Worm (Caenorhabditis elegans): ENCODE results near the gene F13A2.10.

The F13A2.10 gene

DNA sequence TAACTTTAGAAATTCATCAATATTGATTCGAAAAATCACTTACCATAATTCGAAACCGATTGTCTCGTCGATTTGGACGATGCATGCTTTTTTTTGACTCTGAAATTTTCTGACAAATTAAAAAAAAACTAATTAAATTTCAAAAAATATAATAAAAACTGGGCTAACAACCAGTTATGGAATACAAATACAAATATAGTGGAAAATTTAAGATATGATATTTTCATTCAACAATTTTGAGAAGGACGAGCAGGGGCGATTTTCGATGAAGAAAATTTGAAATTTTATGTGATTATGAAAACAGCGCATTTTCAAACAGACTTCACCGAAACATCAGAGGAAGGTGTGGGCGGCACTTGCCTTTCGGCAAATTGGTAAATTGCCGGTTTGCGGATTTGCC lies 3.8 kb downstream of the F13A2.10 start, which contains the start of gene F13A2.1:
TSS of gene F13A2.1 (minus strand) at position 101 of the 400 bp plus-strand sequence.
- TF ChIP-seq nhr-76 (tag; optimal IDR thresholded peaks at IDR 0.05) (no peak), nhr-12 (tag; optimal IDR thresholded peaks at IDR 0.05) (no peak), nhr-11 (tag; optimal IDR thresholded peaks at IDR 0.05) (no peak), ceh-9 (tag; optimal IDR thresholded peaks at IDR 0.05) (no peak), egl-27 (tag; optimal IDR thresholded peaks at IDR 0.05) (no peak), zag-1 (tag; optimal IDR thresholded peaks at IDR 0.05) (no peak), hmg-11 (tag; optimal IDR thresholded peaks at IDR 0.05) (no peak), ceh-28 (tag; optimal IDR thresholded peaks at IDR 0.05) (no peak), nhr-43 (tag; optimal IDR thresholded peaks at IDR 0.05; ENCODE audit: poor library complexity, severe bottlenecking) (no peak), tbx-2 (tag; optimal IDR thresholded peaks at IDR 0.05) (no peak), fkh-10 (GFP tag; optimal IDR thresholded peaks at IDR 0.05) (no peak), aly-2 (tag; optimal IDR thresholded peaks at IDR 0.05) (no peak), skn-1 (tag; optimal IDR thresholded peaks at IDR 0.05) (no peak), nhr-237 (tag; optimal IDR thresholded peaks at IDR 0.05) (no peak), elt-2 (tag; optimal IDR thresholded peaks at IDR 0.05) (no peak)

DNA sequence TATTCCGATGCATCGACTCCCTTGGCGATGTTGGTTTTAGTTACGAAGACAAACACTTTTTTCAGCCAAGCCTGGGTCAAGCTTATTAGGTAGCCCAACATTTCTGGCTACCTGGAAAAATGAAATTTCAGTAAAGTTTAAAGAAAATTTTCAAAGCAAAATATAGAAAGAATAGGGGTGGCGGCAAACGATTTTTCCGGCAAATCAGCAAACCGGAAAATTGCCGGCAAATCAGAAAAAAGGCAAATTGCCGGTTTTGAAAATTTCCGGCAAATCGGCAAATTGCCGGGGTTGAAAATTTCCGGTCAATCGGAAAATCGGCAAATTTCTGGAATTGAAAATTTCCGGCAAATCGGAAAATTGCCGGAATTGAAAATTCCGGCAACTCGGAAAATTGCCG lies 8.5 kb downstream of the F13A2.10 start, which contains the start of gene F32D1.8:
TSS of gene F32D1.8 (minus strand) at position 101 of the 400 bp plus-strand sequence.
- TF ChIP-seq R02D3.7 (tag; optimal IDR thresholded peaks at IDR 0.05) (no peak), egl-5 (tag; optimal IDR thresholded peaks at IDR 0.05) (no peak), ceh-16 (tag; optimal IDR thresholded peaks at IDR 0.05) (no peak), ztf-4 (tag; optimal IDR thresholded peaks at IDR 0.05) (no peak), ama-1 (optimal IDR thresholded peaks at IDR 0.05) (no peak), ztf-11 (tag; optimal IDR thresholded peaks at IDR 0.05) (no peak)

DNA sequence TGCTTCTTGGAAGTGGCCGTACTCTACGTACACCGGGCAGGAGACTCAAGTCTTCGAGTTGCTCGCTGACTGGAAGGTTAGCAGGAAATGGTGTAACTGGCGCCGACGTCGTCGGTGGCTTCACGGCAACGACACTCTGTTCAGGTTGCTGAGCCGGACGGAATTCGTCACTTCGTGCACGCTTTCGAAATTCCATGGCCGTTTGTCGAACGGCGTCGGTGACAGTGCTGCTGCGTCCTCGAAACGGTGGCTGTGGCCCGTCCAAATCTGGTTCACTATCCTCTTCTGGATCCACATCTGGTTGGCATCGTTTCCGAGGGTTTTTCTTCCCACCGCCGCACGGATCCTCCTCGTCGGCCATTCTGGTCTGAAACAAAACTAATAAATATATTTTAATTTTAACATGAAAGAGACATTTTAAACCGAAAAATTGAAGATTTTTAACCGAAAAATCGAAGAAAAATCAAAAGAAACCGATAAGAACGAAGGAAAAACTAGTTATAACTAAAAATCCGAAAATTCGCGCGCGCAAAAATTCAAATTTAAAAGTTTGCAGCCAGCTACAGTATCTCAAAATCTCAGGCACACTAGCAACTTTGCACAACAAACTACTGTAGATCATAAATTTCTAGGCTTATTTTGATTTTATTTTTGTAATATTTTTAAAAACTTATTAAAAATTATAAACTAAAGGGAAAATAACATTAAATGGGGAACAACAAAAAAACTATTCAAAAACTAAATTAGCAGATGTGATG lies 10.1 kb downstream of the F13A2.10 start, which contains the start of gene F32D1.7:
TSS of gene F32D1.7 (minus strand) at position 367 of the 758 bp plus-strand sequence.
- TF ChIP-seq nhr-12 (tag; optimal IDR thresholded peaks at IDR 0.05) (no peak), egl-5 (tag; optimal IDR thresholded peaks at IDR 0.05) (no peak), mml-1 (tag; optimal IDR thresholded peaks at IDR 0.05) (no peak), fkh-2 (tag; optimal IDR thresholded peaks at IDR 0.05) (no peak), skn-1 (tag; optimal IDR thresholded peaks at IDR 0.05) (no peak)

DNA sequence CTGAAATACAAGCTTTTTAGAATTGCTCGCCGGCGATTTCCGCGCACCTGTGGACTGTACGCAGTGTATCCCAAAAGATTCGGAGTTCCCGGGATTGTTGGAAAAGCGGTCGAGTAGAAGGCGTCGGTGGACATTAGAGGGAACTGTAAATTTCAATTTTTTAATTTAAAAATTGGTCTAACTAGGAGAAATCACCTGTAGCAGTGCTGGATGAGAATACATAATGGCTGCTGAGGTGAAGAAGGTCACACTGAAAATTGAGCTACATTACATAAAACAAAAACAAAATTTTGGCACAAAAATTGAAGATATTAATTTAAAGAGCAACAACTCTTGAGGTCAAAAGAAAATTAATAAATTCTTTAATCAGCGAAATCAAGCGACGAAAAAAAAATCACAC lies 11.4 kb downstream of the F13A2.10 start, which contains the start of gene neg-1:
TSS of gene neg-1 (minus strand) at position 250 of the 400 bp plus-strand sequence.
- TF ChIP-seq nhr-76 (tag; optimal IDR thresholded peaks at IDR 0.05): no peak
- no peak for TF ChIP-seq ztf-4 (tag; optimal IDR thresholded peaks at IDR 0.05)
- no peak for TF ChIP-seq ceh-82 (tag; optimal IDR thresholded peaks at IDR 0.05)
- TF ChIP-seq egl-27 (tag; optimal IDR thresholded peaks at IDR 0.05): no peak
- TF ChIP-seq ceh-16 (tag; optimal IDR thresholded peaks at IDR 0.05): no peak
- TF ChIP-seq ceh-9 (tag; optimal IDR thresholded peaks at IDR 0.05): no peak
- TF ChIP-seq nhr-28 (tag; optimal IDR thresholded peaks at IDR 0.05): no peak
- TF ChIP-seq snpc-4 (tag; optimal IDR thresholded peaks at IDR 0.05): no peak
- no peak for TF ChIP-seq pha-4 (tag; optimal IDR thresholded peaks at IDR 0.05)

DNA sequence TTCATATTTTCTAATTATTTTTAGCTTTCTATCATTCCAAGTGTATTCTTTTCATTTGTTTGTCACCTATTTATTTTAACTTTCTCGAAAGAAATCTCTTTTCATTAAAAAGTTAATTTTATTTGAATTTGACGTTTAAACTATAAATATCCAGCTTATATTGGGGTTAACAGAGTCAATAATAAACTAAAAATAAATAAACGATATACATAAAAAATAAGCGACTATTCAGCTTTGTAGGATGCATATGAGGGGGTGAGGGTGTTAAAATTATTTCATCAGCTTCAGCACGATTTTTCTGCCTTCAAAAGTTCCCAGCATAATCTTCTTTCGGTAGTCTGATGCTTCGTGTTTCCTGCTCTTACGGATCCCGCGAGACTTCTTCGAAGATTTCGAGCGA lies 12.4 kb downstream of the F13A2.10 start:
- TF ChIP-seq ztf-11 (tag; optimal IDR thresholded peaks at IDR 0.05) (no peak), nhr-77 (tag; optimal IDR thresholded peaks at IDR 0.05) (no peak), lsy-12 (tag; optimal IDR thresholded peaks at IDR 0.05) (no peak), sea-2 (GFP tag; optimal IDR thresholded peaks at IDR 0.05) (no peak), unc-62 (GFP tag; optimal IDR thresholded peaks at IDR 0.05) (no peak), aly-2 (tag; optimal IDR thresholded peaks at IDR 0.05) (no peak), ceh-16 (tag; optimal IDR thresholded peaks at IDR 0.05) (no peak), tbx-2 (tag; optimal IDR thresholded peaks at IDR 0.05) (no peak), mdl-1 (tag; optimal IDR thresholded peaks at IDR 0.05) (no peak), unc-39 (tag; optimal IDR thresholded peaks at IDR 0.05) (no peak)

Measured in whole organism, L3 larva.